Fruit fly (Drosophila melanogaster) whole organism, adult: ENCODE measurements around the gene Wbp2.

Source experiments
- CG11617 ChIP-seq: fragments of 200-800 bp; sonication (Bioruptor generic); optimal IDR thresholded peaks from 2 replicates; lab custom pipeline; 2017; ENCODE audit warnings: mild to moderate bottlenecking, missing biosample characterization, missing genetic modification reagents, missing genetic modification characterization
- CG12768 ChIP-seq: fragments of 200-800 bp; sonication (Bioruptor generic); optimal IDR thresholded peaks from 2 replicates; lab custom pipeline; 2017; ENCODE audit warnings: missing biosample characterization, missing genetic modification characterization, mild to moderate bottlenecking, moderate library complexity, missing genetic modification reagents
- CG14711 ChIP-seq: fragments of 200-800 bp; sonication (Bioruptor generic); optimal IDR thresholded peaks from 2 replicates; lab custom pipeline; 2018; ENCODE audit warnings: missing biosample characterization, mild to moderate bottlenecking, missing genetic modification characterization, moderate library complexity
- CG1620 ChIP-seq: fragments of 200-800 bp; sonication (Bioruptor generic); optimal IDR thresholded peaks from 2 replicates; lab custom pipeline; 2016; ENCODE audit warnings: missing biosample characterization, missing genetic modification characterization
- CG33017 ChIP-seq: fragments of 200-800 bp; sonication (Bioruptor generic); optimal IDR thresholded peaks from 2 replicates; lab custom pipeline; 2018; ENCODE audit warnings: missing biosample characterization, mild to moderate bottlenecking, missing genetic modification characterization, moderate library complexity
- CG5204 ChIP-seq: fragments of 200-800 bp; sonication (Bioruptor generic); optimal IDR thresholded peaks from 2 replicates; lab custom pipeline; 2016; ENCODE audit warnings: missing biosample characterization, missing genetic modification characterization
- CG7045 ChIP-seq: fragments of 200-800 bp; sonication (Bioruptor generic); optimal IDR thresholded peaks from 2 replicates; lab custom pipeline; 2017; ENCODE audit warnings: missing biosample characterization, mild to moderate bottlenecking, missing genetic modification characterization
- CG7101 ChIP-seq: fragments of 200-800 bp; sonication (Bioruptor generic); optimal IDR thresholded peaks from 2 replicates; lab custom pipeline; 2018; ENCODE audit warnings: missing biosample characterization, mild to moderate bottlenecking, missing genetic modification characterization, moderate library complexity
- Clk ChIP-seq: fragments of 200-800 bp; sonication (Bioruptor generic); optimal IDR thresholded peaks from 2 replicates; lab custom pipeline; 2017; ENCODE audit warnings: missing biosample characterization, missing genetic modification characterization
- Crg-1 ChIP-seq: fragments of 200-800 bp; sonication (Bioruptor generic); optimal IDR thresholded peaks from 2 replicates; lab custom pipeline; 2016; ENCODE audit warnings: missing biosample characterization, missing genetic modification characterization
- Hr96 ChIP-seq: fragments of 200-800 bp; sonication (Bioruptor generic); optimal IDR thresholded peaks from 2 replicates; lab custom pipeline; 2016; ENCODE audit warnings: missing biosample characterization, missing genetic modification characterization
- Mnt ChIP-seq: fragments of 200-800 bp; sonication (Bioruptor generic); optimal IDR thresholded peaks from 2 replicates; lab custom pipeline; 2016; ENCODE audit warnings: missing biosample characterization, mild to moderate bottlenecking, missing genetic modification characterization
- bab1 ChIP-seq: fragments of 200-800 bp; sonication (Bioruptor generic); optimal IDR thresholded peaks from 3 replicates; lab custom pipeline; 2019; ENCODE audit warnings: missing biosample characterization, mild to moderate bottlenecking, missing genetic modification characterization, moderate library complexity
- cic ChIP-seq: fragments of 200-800 bp; sonication (Bioruptor generic); optimal IDR thresholded peaks from 2 replicates; lab custom pipeline; 2017; ENCODE audit warnings: missing biosample characterization, mild to moderate bottlenecking, missing genetic modification characterization, moderate library complexity
- cnc ChIP-seq, 2 experiments: fragments of >200 bp; optimal IDR thresholded peaks; 2 replicates each; lab custom pipeline; 2017
- kay ChIP-seq: fragments of 200-800 bp; sonication (Bioruptor generic); peaks from one replicate; lab custom pipeline; 2016; ENCODE audit warnings: missing biosample characterization, missing genetic modification characterization, borderline replicate concordance
- ovo ChIP-seq: fragments of 200-800 bp; sonication (Bioruptor generic); optimal IDR thresholded peaks from 2 replicates; lab custom pipeline; 2016; ENCODE audit warnings: missing biosample characterization, missing genetic modification characterization
- pad ChIP-seq: fragments of 200-800 bp; sonication (Bioruptor generic); optimal IDR thresholded peaks from 3 replicates; lab custom pipeline; 2017; ENCODE audit warnings: missing biosample characterization, missing genetic modification characterization, mild to moderate bottlenecking, moderate library complexity, missing genetic modification reagents
- tj ChIP-seq: fragments of 200-800 bp; sonication (Bioruptor generic); optimal IDR thresholded peaks from 3 replicates; lab custom pipeline; 2017; ENCODE audit warnings: missing biosample characterization, mild to moderate bottlenecking, missing genetic modification characterization, moderate library complexity
- toe ChIP-seq: fragments of 200-800 bp; sonication (Bioruptor generic); optimal IDR thresholded peaks from 2 replicates; lab custom pipeline; 2016; ENCODE audit warnings: missing biosample characterization, missing genetic modification characterization

Gene Wbp2

dm6 chr3L:12804730-12805170 lies 45.2 kb upstream of the Wbp2 start, which contains the start of gene Atg1:
Gene Atg1, minus strand, starts transcription at chr3L:12805116.
- TF ChIP-seq CG12768 (peak; percentile 36), CG5204 (GFP tag; lab: Kevin White, UChicago) (no peak), toe (GFP tag; lab: Kevin White, UChicago) (no peak), CG11617 (peak; percentile 16), CG33017 (no peak), CG1620 (GFP tag; lab: Kevin White, UChicago) (no peak), pad (GFP tag; lab: Kevin White, UChicago) (peak; percentile 74), cic (GFP tag; lab: Kevin White, UChicago) (peak; percentile 56), bab1 (GFP tag; lab: Kevin White, UChicago) (peak; percentile 60), CG7101 (tag; lab: Kevin White, UChicago) (no peak), ovo (GFP tag; lab: Kevin White, UChicago) (no peak), Mnt (peak; percentile 38), tj (GFP tag; lab: Kevin White, UChicago) (peak; percentile 19), kay (GFP tag; lab: Kevin White, UChicago) (no peak), cnc (optimal IDR thresholded peaks at IDR 0.05; lab: Kevin White, UChicago) (no peak)

dm6 chr3L:12805660-12806289 lies 44.2 kb upstream of the Wbp2 start, which contains the start of gene Sap130:
Gene Sap130, plus strand, starts transcription at chr3L:12805902.
- TF ChIP-seq kay (GFP tag; lab: Kevin White, UChicago) = no peak
- no peak for TF ChIP-seq cic (GFP tag; lab: Kevin White, UChicago)
- no peak for TF ChIP-seq Crg-1
- no peak for TF ChIP-seq CG11617
- no peak for TF ChIP-seq CG7101 (tag; lab: Kevin White, UChicago)
- no peak for TF ChIP-seq cnc (optimal IDR thresholded peaks at IDR 0.05; lab: Kevin White, UChicago)
- TF ChIP-seq bab1 (GFP tag; lab: Kevin White, UChicago) = no peak
- no peak for TF ChIP-seq tj (GFP tag; lab: Kevin White, UChicago)
- no peak for TF ChIP-seq CG7045
- TF ChIP-seq CG1620 (GFP tag; lab: Kevin White, UChicago) = no peak
- no peak for TF ChIP-seq CG12768
- TF ChIP-seq CG5204 (GFP tag; lab: Kevin White, UChicago) = no peak
- TF ChIP-seq Hr96 (GFP tag; lab: Kevin White, UChicago) = no peak
- TF ChIP-seq ovo (GFP tag; lab: Kevin White, UChicago) = no peak
- no peak for TF ChIP-seq CG14711 (tag; lab: Kevin White, UChicago)
- no peak for TF ChIP-seq toe (GFP tag; lab: Kevin White, UChicago)

dm6 chr3L:12806290-12806743 lies 43.6 kb upstream of the Wbp2 start:
- TF ChIP-seq CG12768 (peak; percentile 42), CG11617 (peak; percentile 69), cic (GFP tag; lab: Kevin White, UChicago) (peak; percentile 86), Mnt (peak; percentile 66), toe (GFP tag; lab: Kevin White, UChicago) (no peak), cnc (optimal IDR thresholded peaks at IDR 0.05; lab: Kevin White, UChicago) (no peak), Hr96 (GFP tag; lab: Kevin White, UChicago) (no peak), pad (GFP tag; lab: Kevin White, UChicago) (peak; percentile 22), kay (GFP tag; lab: Kevin White, UChicago) (no peak), ovo (GFP tag; lab: Kevin White, UChicago) (no peak), CG5204 (GFP tag; lab: Kevin White, UChicago) (no peak), Crg-1 (no peak), CG7101 (tag; lab: Kevin White, UChicago) (peak; percentile 68), CG14711 (tag; lab: Kevin White, UChicago) (peak; percentile 98), CG1620 (GFP tag; lab: Kevin White, UChicago) (no peak), CG7045 (peak; percentile 46), tj (GFP tag; lab: Kevin White, UChicago) (peak; percentile 77), bab1 (GFP tag; lab: Kevin White, UChicago) (peak; percentile 41), Clk (GFP tag; lab: Kevin White, UChicago) (no peak), CG33017 (peak; percentile 75)

dm6 chr3L:12808421-12808820 lies 41.5 kb upstream of the Wbp2 start, which contains the start of gene CG32110:
Gene CG32110, plus strand, starts transcription at chr3L:12808721.
- no peak for TF ChIP-seq Crg-1

- TF ChIP-seq CG12768 (no peak), CG14711 (tag; lab: Kevin White, UChicago) (peak; percentile 98), tj (GFP tag; lab: Kevin White, UChicago) (peak; percentile 32), cic (GFP tag; lab: Kevin White, UChicago) (no peak), Crg-1 (no peak), CG1620 (GFP tag; lab: Kevin White, UChicago) (peak; percentile 66), ovo (GFP tag; lab: Kevin White, UChicago) (peak; percentile 17), CG7101 (tag; lab: Kevin White, UChicago) (peak; percentile 52), Hr96 (GFP tag; lab: Kevin White, UChicago) (no peak), CG33017 (no peak), bab1 (GFP tag; lab: Kevin White, UChicago) (peak; percentile 78), CG7045 (no peak), pad (GFP tag; lab: Kevin White, UChicago) (peak; percentile 25), Mnt (peak; percentile 75), CG11617 (peak; percentile 48), cnc (optimal IDR thresholded peaks at IDR 0.05; lab: Kevin White, UChicago) (no peak), toe (GFP tag; lab: Kevin White, UChicago) (peak; percentile 65), CG5204 (GFP tag; lab: Kevin White, UChicago) (no peak)
Measured at dm6 chr3L:12813907-12814306, 36.1 kb upstream of the Wbp2 start, which contains the start of the genes Sf3a2 and CG42588. Gene Sf3a2, minus strand, starts transcription at chr3L:12814019. Gene CG42588, plus strand, starts transcription at chr3L:12814254.
